Worm (Caenorhabditis elegans) whole organism, early embryonic: Measurements from ENCODE around the gene txt-10.

Source experiments
- aly-1 ChIP-seq: sonication (generic microtip); optimal IDR thresholded peaks from 2 replicates; lab custom pipeline; 2016; ENCODE audit warnings: missing genetic modification characterization, missing compliant biosample characterization
- ama-1 ChIP-seq: fragments of 150-350 bp; optimal IDR thresholded peaks from 2 replicates; lab custom pipeline; 2014
- ceh-36 ChIP-seq: sonication (generic microtip); optimal IDR thresholded peaks from 2 replicates; lab custom pipeline; 2016; ENCODE audit warnings: missing genetic modification characterization, inconsistent platforms, missing compliant biosample characterization
- flt-1 ChIP-seq: fragments of 200-800 bp; sonication (Bioruptor generic); IDR thresholded peaks from 2 replicates; pipeline ENCODE4 v1.3.6; 2022; ENCODE audit warnings: missing genetic modification characterization, missing compliant biosample characterization
- sea-1 ChIP-seq: fragments of 200-800 bp; sonication (Bioruptor generic); conservative IDR thresholded peaks from 2 replicates; pipeline ENCODE4 v1.3.6; 2022; ENCODE audit warnings: missing genetic modification characterization, missing compliant biosample characterization

ce11 chrV:10484640-10485039, 48.0 kb downstream of the txt-10 start, which contains the start of gene Y32F6B.1:
- TF ChIP-seq aly-1 (tag; lab: Kevin White, UChicago) (no peak), flt-1 (no peak), sea-1 (GFP tag; lab: Robert Waterston, UW) (no peak), ama-1 (lab: Kevin White, UChicago) (no peak), ceh-36 (tag; lab: Kevin White, UChicago) (no peak)
